Worm (Caenorhabditis elegans) whole organism, L1 larva: ENCODE measurements around the gene str-206.

Experiments used
- C04F5.9 ChIP-seq: sonication (generic microtip); optimal IDR thresholded peaks from 2 replicates; lab custom pipeline; 2016; ENCODE audit warnings: missing genetic modification characterization, missing compliant biosample characterization
- aha-1 ChIP-seq: fragments of 150-350 bp; optimal IDR thresholded peaks from 2 replicates; lab custom pipeline; 2014; ENCODE audit warnings: missing biosample characterization, missing genetic modification characterization
- alr-1 ChIP-seq: fragments of 200-800 bp; sonication (Bioruptor generic); optimal IDR thresholded peaks from 2 replicates; lab custom pipeline; 2018; ENCODE audit warnings: borderline replicate concordance, mild to moderate bottlenecking, missing genetic modification characterization, missing compliant biosample characterization
- aly-2 ChIP-seq: fragments of 150-350 bp; optimal IDR thresholded peaks from 2 replicates; lab custom pipeline; 2014; ENCODE audit warnings: missing biosample characterization, missing genetic modification characterization
- blmp-1 ChIP-seq: fragments of 150-350 bp; optimal IDR thresholded peaks from 2 replicates; lab custom pipeline; 2014; ENCODE audit warnings: missing biosample characterization, missing genetic modification characterization
- dsc-1 ChIP-seq: sonication (generic microtip); optimal IDR thresholded peaks from 2 replicates; lab custom pipeline; 2016; ENCODE audit warnings: mild to moderate bottlenecking, missing genetic modification characterization, missing compliant biosample characterization
- efl-3 ChIP-seq: fragments of 200-800 bp; sonication (Bioruptor generic); optimal IDR thresholded peaks from 2 replicates; lab custom pipeline; 2018; ENCODE audit warnings: mild to moderate bottlenecking, missing genetic modification characterization, missing compliant biosample characterization
- egl-13 ChIP-seq: sonication (generic microtip); optimal IDR thresholded peaks from 2 replicates; lab custom pipeline; 2016; ENCODE audit warnings: missing genotype, missing genetic modification reagents, missing genetic modification characterization, missing compliant biosample characterization
- elt-2 ChIP-seq: sonication (generic microtip); optimal IDR thresholded peaks from 2 replicates; lab custom pipeline; 2016; ENCODE audit warnings: missing genetic modification characterization, mild to moderate bottlenecking, inconsistent platforms, missing compliant biosample characterization, missing genetic modification reagents
- elt-3 ChIP-seq, 6 experiments: fragments of 150-350 bp in 1 of 6; sonication (generic microtip); optimal IDR thresholded peaks; 2 replicates each; lab custom pipeline; 2017 to 2018; ENCODE audit warnings: missing biosample characterization in 6 of 6, missing genetic modification characterization in 6 of 6, inconsistent platforms in 1 of 6
- fkh-4 ChIP-seq: sonication (generic microtip); optimal IDR thresholded peaks from 2 replicates; lab custom pipeline; 2016; ENCODE audit warnings: missing compliant biosample characterization, missing genetic modification characterization, borderline replicate concordance
- fkh-8 ChIP-seq: sonication (generic microtip); optimal IDR thresholded peaks from 2 replicates; lab custom pipeline; 2016; ENCODE audit warnings: mild to moderate bottlenecking, missing genetic modification characterization, missing compliant biosample characterization
- hpl-2 ChIP-seq: fragments of 150-350 bp; optimal IDR thresholded peaks from 2 replicates; lab custom pipeline; 2014; ENCODE audit warnings: missing biosample characterization, missing genetic modification reagents, missing genetic modification characterization
- irx-1 ChIP-seq: sonication (generic microtip); optimal IDR thresholded peaks from 2 replicates; lab custom pipeline; 2016; ENCODE audit warnings: missing genetic modification characterization, missing compliant biosample characterization
- isw-1 ChIP-seq: fragments of 200-800 bp; sonication (Bioruptor generic); IDR thresholded peaks from 2 replicates; pipeline ENCODE4 v1.3.6; 2022; ENCODE audit warnings: missing genetic modification characterization, missing compliant biosample characterization
- lin-14 ChIP-seq: fragments of 200-800 bp; sonication (Bioruptor generic); optimal IDR thresholded peaks from 2 replicates; lab custom pipeline; 2018; ENCODE audit warnings: mild to moderate bottlenecking, missing genetic modification characterization, moderate library complexity, missing compliant biosample characterization
- lin-35 ChIP-seq, 2 experiments: fragments of 150-350 bp; optimal IDR thresholded peaks; 2 replicates each; lab custom pipeline; 2014; ENCODE audit warnings: missing biosample characterization in 2 of 2, missing genetic modification characterization in 2 of 2, missing genetic modification reagents in 2 of 2
- mab-9 ChIP-seq: fragments of 200-800 bp; sonication (Bioruptor generic); IDR thresholded peaks from 2 replicates; pipeline ENCODE4 v1.3.6; 2022; ENCODE audit warnings: missing genetic modification reagents, missing genetic modification characterization, missing compliant biosample characterization
- mef-2 ChIP-seq: fragments of 150-350 bp; optimal IDR thresholded peaks from 2 replicates; lab custom pipeline; 2014; ENCODE audit warnings: missing biosample characterization, missing genetic modification characterization
- mep-1 ChIP-seq: fragments of 150-350 bp; optimal IDR thresholded peaks from 2 replicates; lab custom pipeline; 2014; ENCODE audit warnings: missing biosample characterization, missing genetic modification characterization
- nhr-20 ChIP-seq: sonication (generic microtip); optimal IDR thresholded peaks from 2 replicates; lab custom pipeline; 2016; ENCODE audit warnings: mild to moderate bottlenecking, missing genetic modification characterization, missing compliant biosample characterization
- nhr-28 ChIP-seq: fragments of 150-350 bp; optimal IDR thresholded peaks from 2 replicates; lab custom pipeline; 2014; ENCODE audit warnings: missing biosample characterization, missing genetic modification characterization
- nhr-47 ChIP-seq: sonication (generic microtip); optimal IDR thresholded peaks from 2 replicates; lab custom pipeline; 2016; ENCODE audit warnings: mild to moderate bottlenecking, missing genetic modification characterization, moderate library complexity, missing compliant biosample characterization
- nhr-77 ChIP-seq: fragments of 150-350 bp; optimal IDR thresholded peaks from 2 replicates; lab custom pipeline; 2014; ENCODE audit warnings: missing biosample characterization, missing genetic modification characterization
- nhr-85 ChIP-seq: sonication (generic microtip); peaks from one replicate; lab custom pipeline; 2016; ENCODE audit warnings: missing genetic modification characterization, inconsistent platforms, missing compliant biosample characterization
- pag-3 ChIP-seq: sonication (generic microtip); optimal IDR thresholded peaks from 2 replicates; lab custom pipeline; 2017; ENCODE audit warnings: missing genetic modification characterization, mild to moderate bottlenecking, missing compliant biosample characterization, antibody characterized with exemption, borderline replicate concordance; ENCODE audit not compliant: insufficient read depth
- pqm-1 ChIP-seq: sonication (generic microtip); optimal IDR thresholded peaks from 3 replicates; lab custom pipeline; 2017; ENCODE audit warnings: missing biosample characterization, missing genetic modification characterization
- skn-1 ChIP-seq: fragments of 150-350 bp; optimal IDR thresholded peaks from 2 replicates; lab custom pipeline; 2014; ENCODE audit warnings: missing biosample characterization, missing genetic modification characterization
- snu-23 ChIP-seq: sonication (generic microtip); optimal IDR thresholded peaks from 2 replicates; lab custom pipeline; 2016; ENCODE audit warnings: missing genetic modification characterization, missing compliant biosample characterization
- swsn-7 ChIP-seq: sonication (generic microtip); optimal IDR thresholded peaks from 2 replicates; lab custom pipeline; 2016; ENCODE audit warnings: missing genetic modification characterization, missing compliant biosample characterization
- tbx-2 ChIP-seq: sonication (generic microtip); optimal IDR thresholded peaks from 2 replicates; lab custom pipeline; 2016; ENCODE audit warnings: missing genetic modification characterization, missing compliant biosample characterization
- tlp-1 ChIP-seq: fragments of 150-350 bp; optimal IDR thresholded peaks from 2 replicates; lab custom pipeline; 2014; ENCODE audit warnings: missing biosample characterization, missing genetic modification characterization
- unc-30 ChIP-seq: sonication (generic microtip); optimal IDR thresholded peaks from 2 replicates; lab custom pipeline; 2017; ENCODE audit warnings: missing biosample characterization, missing genetic modification characterization
- unc-62 ChIP-seq: fragments of 150-350 bp; optimal IDR thresholded peaks from 2 replicates; lab custom pipeline; 2014; ENCODE audit warnings: missing biosample characterization, missing genetic modification reagents, missing genetic modification characterization
- unc-86 ChIP-seq: sonication (generic microtip); optimal IDR thresholded peaks from 2 replicates; lab custom pipeline; 2016; ENCODE audit warnings: missing genetic modification characterization, missing compliant biosample characterization
- xbp-1 ChIP-seq: sonication (generic microtip); optimal IDR thresholded peaks from 2 replicates; lab custom pipeline; 2016; ENCODE audit warnings: missing genetic modification characterization, missing compliant biosample characterization
- zag-1 ChIP-seq: fragments of 150-350 bp; optimal IDR thresholded peaks from 2 replicates; lab custom pipeline; 2014; ENCODE audit warnings: missing biosample characterization, missing genetic modification characterization
- zip-4 ChIP-seq: fragments of 200-800 bp; sonication (Bioruptor generic); optimal IDR thresholded peaks from 2 replicates; lab custom pipeline; 2018; ENCODE audit warnings: mild to moderate bottlenecking, missing genetic modification characterization, moderate library complexity, missing compliant biosample characterization
- ztf-4 ChIP-seq: fragments of 150-350 bp; optimal IDR thresholded peaks from 2 replicates; lab custom pipeline; 2014; ENCODE audit warnings: missing biosample characterization, missing genetic modification characterization

The str-206 gene

DNA sequence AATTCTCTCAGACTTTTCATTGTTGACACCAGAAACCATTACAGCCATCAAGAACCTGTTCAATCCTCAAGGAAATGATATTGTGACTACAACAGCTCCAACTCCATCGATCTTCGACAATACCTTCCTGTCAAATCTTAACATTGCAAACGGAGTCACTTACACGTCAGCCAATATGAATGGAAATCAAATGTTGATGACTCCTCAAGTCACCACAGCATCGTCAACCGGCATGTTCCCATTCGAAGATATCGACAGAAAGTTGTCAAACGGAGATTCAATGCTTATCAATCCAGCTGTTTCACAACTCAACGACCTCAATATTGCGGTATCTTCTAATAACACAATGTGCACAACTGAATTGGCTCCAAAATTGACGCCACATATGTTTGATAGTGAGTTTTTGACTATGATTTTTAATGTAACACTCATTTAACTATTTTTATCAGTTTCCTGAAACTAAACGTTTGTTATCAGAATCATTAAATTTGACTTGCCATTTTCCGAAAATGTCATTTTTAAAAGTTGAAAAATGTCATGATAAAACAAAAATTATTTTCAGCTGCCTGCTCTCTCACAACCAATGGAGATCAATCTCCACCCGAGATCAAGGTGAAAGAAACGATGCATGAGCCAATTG, 33.1 kb downstream of the str-206 start:
- TF ChIP-seq unc-30 (tag; lab: Kevin White, UChicago), result no peak
- TF ChIP-seq elt-2, result peak; percentile 66

DNA sequence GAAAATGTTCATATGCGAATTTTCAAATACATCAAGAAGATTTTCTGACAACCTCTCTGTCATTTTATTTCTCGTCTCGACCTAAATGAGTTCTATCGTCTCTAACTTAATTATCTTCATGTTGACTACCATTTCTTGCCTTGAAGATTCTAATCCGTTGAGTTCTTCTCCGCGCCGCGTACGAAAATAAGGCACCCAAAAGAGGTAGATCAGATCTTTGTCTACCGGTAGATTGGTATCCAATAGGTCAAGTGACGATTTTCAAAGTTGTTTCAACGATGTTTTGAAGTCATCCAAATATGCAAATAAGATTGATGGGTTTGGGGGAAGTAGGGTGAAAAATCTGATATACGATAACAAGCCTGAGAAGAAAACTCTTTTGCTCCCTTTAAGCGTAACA, 36.0 kb downstream of the str-206 start:
- TF ChIP-seq pag-3 (tag; lab: Kevin White, UChicago), result no peak
- TF ChIP-seq pqm-1 (tag; lab: Kevin White, UChicago), result no peak
- peak; percentile 92 for TF ChIP-seq nhr-85 (tag; lab: Kevin White, UChicago)
- TF ChIP-seq unc-62 (GFP tag; lab: Kevin White, UChicago), result no peak
- no peak for TF ChIP-seq elt-2
- TF ChIP-seq alr-1, result no peak
- TF ChIP-seq ztf-4 (tag; lab: Kevin White, UChicago), result no peak
- no peak for TF ChIP-seq tbx-2
- TF ChIP-seq lin-14, result peak; percentile 65
- TF ChIP-seq swsn-7 (tag; lab: Kevin White, UChicago), result no peak
- no peak for TF ChIP-seq isw-1 (GFP tag; lab: Robert Waterston, UW)
- TF ChIP-seq fkh-8, result no peak
- no peak for TF ChIP-seq xbp-1 (tag; lab: Kevin White, UChicago)
- TF ChIP-seq nhr-77 (tag; lab: Kevin White, UChicago), result no peak
- peak; percentile 9 for TF ChIP-seq snu-23 (GFP tag; lab: Kevin White, UChicago)
- TF ChIP-seq zip-4 (GFP tag; lab: Kevin White, UChicago), result no peak
- peak; percentile 26 for TF ChIP-seq nhr-20 (tag; lab: Kevin White, UChicago)
- TF ChIP-seq mep-1, result no peak
- no peak for TF ChIP-seq unc-86 (tag; lab: Kevin White, UChicago)
- no peak for TF ChIP-seq egl-13 (tag; lab: Kevin White, UChicago)
- TF ChIP-seq fkh-4, result no peak
- peak; percentile 4 for TF ChIP-seq efl-3 (GFP tag; lab: Kevin White, UChicago)
- no peak for TF ChIP-seq nhr-47 (tag; lab: Kevin White, UChicago)
- TF ChIP-seq skn-1, result no peak

DNA sequence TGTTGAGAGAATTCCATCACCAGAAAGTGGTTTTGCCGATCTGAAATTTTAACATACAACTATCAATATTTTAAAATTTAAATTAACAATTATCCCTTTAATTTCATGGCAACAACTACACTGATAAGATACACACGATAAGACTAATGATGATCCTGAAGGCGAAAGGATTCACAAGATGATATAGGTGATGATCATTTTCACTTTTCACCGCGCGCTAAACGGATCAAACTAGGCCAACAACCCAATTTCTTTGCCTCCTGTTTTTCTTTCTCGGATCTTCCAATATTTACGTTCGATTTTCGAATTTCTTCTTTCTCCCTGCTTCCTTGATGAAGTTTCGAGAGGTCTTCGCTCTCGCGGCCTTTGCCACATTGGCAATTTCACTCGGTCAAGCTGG, 41.2 kb downstream of the str-206 start, which contains the start of gene K08B12.1:
Gene K08B12.1 (plus strand): TSS at position 229 of the 400 bp plus-strand sequence.
- peak in 1 of 6 experiments; percentile 38 for TF ChIP-seq elt-3 (tag; optimal IDR thresholded peaks at IDR 0.05; lab: Kevin White, UChicago)
- TF ChIP-seq zip-4 (GFP tag; lab: Kevin White, UChicago), result no peak
- TF ChIP-seq blmp-1 (tag; lab: Kevin White, UChicago), result peak; percentile 99
- TF ChIP-seq xbp-1 (tag; lab: Kevin White, UChicago), result no peak
- TF ChIP-seq lin-35 (GFP tag; optimal IDR thresholded peaks at IDR 0.05; lab: Kevin White, UChicago), result no peak
- no peak for TF ChIP-seq irx-1 (tag; lab: Kevin White, UChicago)
- TF ChIP-seq elt-2, result no peak
- no peak for TF ChIP-seq aha-1 (tag; lab: Kevin White, UChicago)
- no peak for TF ChIP-seq aly-2 (tag; lab: Kevin White, UChicago)
- TF ChIP-seq mab-9 (GFP tag; lab: Robert Waterston, UW), result no peak
- no peak for TF ChIP-seq C04F5.9 (tag; lab: Kevin White, UChicago)
- no peak for TF ChIP-seq mef-2 (tag; lab: Kevin White, UChicago)
- no peak for TF ChIP-seq nhr-28 (tag; lab: Kevin White, UChicago)
- TF ChIP-seq zag-1 (tag; lab: Kevin White, UChicago), result no peak
- TF ChIP-seq dsc-1 (tag; lab: Kevin White, UChicago), result no peak
- TF ChIP-seq hpl-2 (GFP tag; lab: Kevin White, UChicago), result no peak
- TF ChIP-seq tlp-1 (tag; lab: Kevin White, UChicago), result no peak
